Worm (Caenorhabditis elegans) whole organism, mixed stage, embryonic: Measurements from ENCODE around the gene nlp-20.

Experiments used
- M03D4.4 ChIP-seq: sonication (generic microtip); optimal IDR thresholded peaks from 2 replicates; lab custom pipeline; 2017; ENCODE audit warnings: mild to moderate bottlenecking, missing genetic modification characterization, missing compliant biosample characterization
- bed-3 ChIP-seq: fragments of 200-800 bp; sonication (Bioruptor generic); optimal IDR thresholded peaks from 3 replicates; lab custom pipeline; 2018; ENCODE audit warnings: mild to moderate bottlenecking, missing genetic modification characterization, moderate library complexity, missing compliant biosample characterization
- blmp-1 ChIP-seq: fragments of 150-350 bp; optimal IDR thresholded peaks from 2 replicates; lab custom pipeline; 2014; ENCODE audit warnings: missing biosample characterization, missing genetic modification characterization
- ceh-43 ChIP-seq: fragments of 200-800 bp; sonication (Bioruptor generic); optimal IDR thresholded peaks from 2 replicates; lab custom pipeline; 2018; ENCODE audit warnings: mild to moderate bottlenecking, missing genetic modification characterization, moderate library complexity, missing compliant biosample characterization
- ces-1 ChIP-seq: fragments of 150-350 bp; optimal IDR thresholded peaks from 2 replicates; lab custom pipeline; 2014; ENCODE audit warnings: missing biosample characterization, missing genetic modification reagents, missing genetic modification characterization
- cnd-1 ChIP-seq: fragments of 200-800 bp; sonication (Bioruptor generic); optimal IDR thresholded peaks from 2 replicates; lab custom pipeline; 2018; ENCODE audit warnings: mild to moderate bottlenecking, missing genetic modification characterization, missing compliant biosample characterization
- drap-1 ChIP-seq: fragments of 200-800 bp; sonication (Bioruptor generic); optimal IDR thresholded peaks from 3 replicates; lab custom pipeline; 2018; ENCODE audit warnings: mild to moderate bottlenecking, missing genetic modification characterization, missing compliant biosample characterization
- elt-1 ChIP-seq: sonication (generic microtip); optimal IDR thresholded peaks from 2 replicates; lab custom pipeline; 2017; ENCODE audit warnings: missing genetic modification characterization, mild to moderate bottlenecking, missing compliant biosample characterization, antibody characterized with exemption, moderate library complexity, borderline replicate concordance; ENCODE audit not compliant: insufficient read depth
- lin-13 ChIP-seq: fragments of 150-350 bp; optimal IDR thresholded peaks from 2 replicates; lab custom pipeline; 2014; ENCODE audit warnings: missing biosample characterization, missing genetic modification characterization
- lsy-2 ChIP-seq: fragments of 150-350 bp; optimal IDR thresholded peaks from 2 replicates; lab custom pipeline; 2014; ENCODE audit warnings: missing biosample characterization, missing genetic modification characterization
- nhr-237 ChIP-seq: fragments of 150-350 bp; optimal IDR thresholded peaks from 2 replicates; lab custom pipeline; 2014; ENCODE audit warnings: missing biosample characterization, missing genetic modification characterization
- pha-4 ChIP-seq: fragments of 150-350 bp; optimal IDR thresholded peaks from 2 replicates; lab custom pipeline; 2018; ENCODE audit warnings: missing biosample characterization, missing genetic modification reagents, missing genetic modification characterization
- sem-2 ChIP-seq: fragments of 200-800 bp; sonication (Bioruptor generic); optimal IDR thresholded peaks from 2 replicates; lab custom pipeline; 2018; ENCODE audit warnings: mild to moderate bottlenecking, missing genetic modification characterization, missing compliant biosample characterization
- sptf-1 ChIP-seq: sonication (generic microtip); optimal IDR thresholded peaks from 2 replicates; lab custom pipeline; 2017; ENCODE audit warnings: mild to moderate bottlenecking, missing genetic modification characterization, moderate library complexity, missing compliant biosample characterization
- tbx-8 ChIP-seq: fragments of 200-800 bp; sonication (Bioruptor generic); optimal IDR thresholded peaks from 2 replicates; lab custom pipeline; 2018; ENCODE audit warnings: mild to moderate bottlenecking, missing genetic modification characterization, moderate library complexity, missing compliant biosample characterization
- unc-39 ChIP-seq: fragments of 150-350 bp; optimal IDR thresholded peaks from 2 replicates; lab custom pipeline; 2014; ENCODE audit warnings: missing biosample characterization, missing genetic modification characterization
- zip-8 ChIP-seq: fragments of 150-350 bp; optimal IDR thresholded peaks from 2 replicates; lab custom pipeline; 2014; ENCODE audit warnings: missing biosample characterization, missing genetic modification characterization

Gene nlp-20

ce11 chrIV:7612523-7612922 lies 30.3 kb downstream of the nlp-20 start:
- TF ChIP-seq ces-1 (peak; percentile 85), pha-4 (tag; lab: Kevin White, UChicago) (no peak), ceh-43 (GFP tag; lab: Kevin White, UChicago) (no peak), cnd-1 (tag; lab: Kevin White, UChicago) (no peak), M03D4.4 (tag; lab: Kevin White, UChicago) (no peak), lsy-2 (tag; lab: Kevin White, UChicago) (no peak)

- TF ChIP-seq sptf-1 (tag; lab: Kevin White, UChicago) = peak; percentile 1
- no peak for TF ChIP-seq cnd-1 (tag; lab: Kevin White, UChicago)
- peak; percentile 53 for TF ChIP-seq ces-1
- no peak for TF ChIP-seq sem-2 (GFP tag; lab: Kevin White, UChicago)
- TF ChIP-seq drap-1 (GFP tag; lab: Kevin White, UChicago) = no peak
Measured at ce11 chrIV:7611396-7611795, 31.5 kb downstream of the nlp-20 start.

- TF ChIP-seq ces-1 (no peak), unc-39 (tag; lab: Kevin White, UChicago) (no peak), sem-2 (GFP tag; lab: Kevin White, UChicago) (no peak), elt-1 (no peak), blmp-1 (no peak), zip-8 (tag; lab: Kevin White, UChicago) (no peak), nhr-237 (tag; lab: Kevin White, UChicago) (no peak), lin-13 (tag; lab: Kevin White, UChicago) (no peak), cnd-1 (tag; lab: Kevin White, UChicago) (no peak)
Measured at ce11 chrIV:7608111-7608510, 34.8 kb downstream of the nlp-20 start.

ce11 chrIV:7605413-7605812 lies 37.5 kb downstream of the nlp-20 start:
- no peak for TF ChIP-seq bed-3 (GFP tag; lab: Kevin White, UChicago)
- TF ChIP-seq tbx-8 = no peak
- TF ChIP-seq ces-1 = peak; percentile 79
